Worm (Caenorhabditis elegans): Measurements from ENCODE around the gene clec-6.

Gene clec-6

DNA sequence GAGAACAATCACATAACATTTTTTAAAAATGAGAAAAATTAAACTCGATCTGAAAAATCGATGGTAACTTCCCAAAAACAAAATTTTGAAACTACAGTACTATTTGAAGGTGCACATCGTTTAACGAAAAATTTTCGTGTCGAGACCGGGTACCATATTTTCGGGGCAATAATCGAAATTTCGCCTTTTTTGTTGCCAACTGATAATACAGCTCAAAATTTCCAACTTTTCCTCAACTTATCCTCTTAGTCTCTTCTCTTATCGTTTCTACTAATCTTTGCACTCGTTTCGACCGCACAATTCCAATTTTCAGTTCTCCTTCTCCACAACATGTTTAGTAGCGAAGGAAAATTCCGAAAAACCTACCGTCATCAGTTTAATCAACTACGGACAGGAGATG lies 19.7 kb upstream of the clec-6 start, which contains the start of gene rom-1 (continued):
- TF ChIP-seq F52B5.7 (tag; optimal IDR thresholded peaks at IDR 0.05) (no peak), madf-6 (GFP tag; IDR thresholded peaks at IDR 0.05) (no peak)

DNA sequence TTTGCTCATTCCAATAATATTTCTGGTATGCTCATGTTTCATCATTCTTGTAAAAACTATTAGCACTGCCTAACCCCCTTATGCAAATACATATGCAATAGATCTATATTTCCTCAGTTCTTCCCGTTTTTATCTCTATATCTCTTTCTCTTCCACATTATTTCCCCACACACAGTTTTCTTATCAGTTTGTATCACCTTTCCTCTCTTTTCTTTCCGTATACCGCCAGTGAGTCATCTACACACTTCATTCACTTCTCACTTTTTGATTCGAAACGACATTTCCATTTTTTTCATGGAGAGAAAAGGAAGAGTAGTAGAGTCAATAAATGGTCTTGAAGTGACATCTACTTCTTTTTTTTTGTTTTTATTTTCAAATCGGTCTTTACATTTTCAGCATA lies 19.1 kb upstream of the clec-6 start:
- no peak for TF ChIP-seq cebp-1 (GFP tag; IDR thresholded peaks at IDR 0.05)
- peak; percentile 6 for TF ChIP-seq cebp-1 (tag; optimal IDR thresholded peaks at IDR 0.05)
- peak; percentile 77 for TF ChIP-seq nhr-80 (tag; optimal IDR thresholded peaks at IDR 0.05)
- no peak for TF ChIP-seq efl-1 (GFP tag; optimal IDR thresholded peaks at IDR 0.05)
- TF ChIP-seq F39B2.1 (GFP tag; IDR thresholded peaks at IDR 0.05), result no peak

DNA sequence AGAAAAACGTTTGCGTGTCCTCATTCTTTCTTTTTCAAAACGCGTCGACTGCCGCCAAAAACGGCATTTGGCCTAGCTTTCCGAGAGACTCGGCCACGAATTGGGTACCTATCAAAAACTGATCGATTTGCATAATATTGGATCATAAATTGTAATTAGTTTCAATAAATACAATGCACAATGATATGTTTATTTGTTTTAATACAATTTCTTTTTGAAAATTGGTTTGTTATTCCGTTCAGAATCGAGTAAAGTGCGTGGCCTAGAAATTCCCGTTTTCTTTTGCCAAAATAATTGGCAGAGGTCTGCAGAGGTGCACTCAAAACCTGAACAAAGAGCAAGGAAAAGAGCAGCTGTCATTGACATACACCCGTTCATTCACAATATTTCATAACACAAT lies 18.2 kb upstream of the clec-6 start, which contains the start of gene F26F4.8:
F26F4.8 (minus strand) TSS at position 69 of the 400 bp plus-strand sequence.
- TF ChIP-seq him-1 (tag; optimal IDR thresholded peaks at IDR 0.05) (peak; percentile 7), tbp1 (GFP tag; optimal IDR thresholded peaks at IDR 0.05) (no peak), ZK185.1 (tag; optimal IDR thresholded peaks at IDR 0.05; ENCODE audit: poor library complexity, severe bottlenecking) (peak; percentile 5), zim-3 (tag; optimal IDR thresholded peaks at IDR 0.05) (no peak), dox-1 (GFP tag; IDR thresholded peaks at IDR 0.05) (peak; percentile 43; the same call in 1 of the 2 replicates), ceh-100 (GFP tag; IDR thresholded peaks at IDR 0.05) (no peak), nhr-90 (tag; optimal IDR thresholded peaks at IDR 0.05) (no peak), aptf-3 (GFP tag; IDR thresholded peaks at IDR 0.05) (no peak), efl-1 (GFP tag; optimal IDR thresholded peaks at IDR 0.05) (peak; percentile 20), ekl-4 (GFP tag; IDR thresholded peaks at IDR 0.05) (no peak), nhr-80 (tag; optimal IDR thresholded peaks at IDR 0.05) (peak; percentile 51), akir-1 (GFP tag; optimal IDR thresholded peaks at IDR 0.05) (no peak), cebp-1 (GFP tag; IDR thresholded peaks at IDR 0.05) (no peak), cebp-1 (tag; optimal IDR thresholded peaks at IDR 0.05) (peak; percentile 67)

DNA sequence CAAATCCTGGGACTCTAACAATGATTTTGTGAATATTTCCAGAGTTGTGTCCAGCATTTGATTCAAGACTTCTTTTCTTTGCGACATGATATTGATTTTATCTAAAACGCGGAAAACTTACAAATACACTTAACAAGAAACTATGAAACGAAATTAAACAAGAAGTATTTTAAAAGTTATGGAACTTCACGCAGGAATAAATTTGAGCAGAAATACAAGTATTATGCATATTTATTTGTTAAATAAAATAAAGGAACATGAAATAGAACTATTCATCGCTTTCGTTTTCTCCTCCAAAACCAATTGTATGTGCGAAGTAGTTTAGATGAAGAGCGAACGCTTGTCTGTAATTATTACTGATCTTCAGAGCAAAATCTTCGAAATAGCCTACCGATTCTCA lies 16.5 kb upstream of the clec-6 start, which contains the start of gene kbp-2:
kbp-2 (minus strand) TSS at position 101 of the 400 bp plus-strand sequence.
- no peak for TF ChIP-seq atf-7 (tag; optimal IDR thresholded peaks at IDR 0.05)
- TF ChIP-seq ccch-3 (GFP tag; optimal IDR thresholded peaks at IDR 0.05), result no peak
- TF ChIP-seq ekl-4 (GFP tag; IDR thresholded peaks at IDR 0.05), result no peak
- TF ChIP-seq ztf-3 (GFP tag; optimal IDR thresholded peaks at IDR 0.05), result no peak
- TF ChIP-seq hlh-26 (GFP tag; conservative IDR thresholded peaks at IDR 0.05), result no peak
- TF ChIP-seq K11D2.4 (GFP tag; IDR thresholded peaks at IDR 0.05), result no peak
- TF ChIP-seq ztf-26 (tag; optimal IDR thresholded peaks at IDR 0.05), result no peak
- no peak for TF ChIP-seq lin-40 (tag; optimal IDR thresholded peaks at IDR 0.05)
- no peak for TF ChIP-seq nhr-80 (tag; optimal IDR thresholded peaks at IDR 0.05)
- no peak for TF ChIP-seq F33H1.4 (GFP tag; IDR thresholded peaks at IDR 0.05)
- no peak for TF ChIP-seq dox-1 (GFP tag; IDR thresholded peaks at IDR 0.05)
- TF ChIP-seq sea-2 (GFP tag; IDR thresholded peaks at IDR 0.05), result no peak
- TF ChIP-seq F55B11.4 (tag; optimal IDR thresholded peaks at IDR 0.05; ENCODE audit: borderline replicate concordance, insufficient read depth), result no peak
- no peak for TF ChIP-seq attf-3 (GFP tag; conservative IDR thresholded peaks at IDR 0.05)
- TF ChIP-seq F37B4.10 (GFP tag; IDR thresholded peaks at IDR 0.05), result no peak
- no peak for TF ChIP-seq mcd-1 (GFP tag; IDR thresholded peaks at IDR 0.05)

DNA sequence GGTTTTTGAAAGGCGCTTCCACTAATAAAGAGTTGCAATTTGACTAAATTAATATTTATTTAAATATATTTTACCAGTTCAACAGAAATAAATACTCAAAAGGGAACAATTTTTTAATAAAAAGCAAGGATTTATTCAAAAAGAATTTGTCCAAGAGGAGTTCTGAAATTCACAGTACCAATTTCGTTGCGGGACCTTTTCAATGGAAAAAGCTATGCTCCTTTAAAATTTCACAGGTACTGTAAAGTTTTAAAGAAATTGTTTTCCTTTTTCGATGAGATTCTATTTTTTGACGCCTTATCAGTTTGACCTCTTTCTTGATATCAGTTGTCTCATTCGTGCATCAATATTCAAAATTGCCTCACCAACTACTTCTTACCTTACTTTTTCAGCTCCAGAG lies 13.0 kb upstream of the clec-6 start, which contains the start of gene tag-340:
tag-340 (plus strand) TSS at position 249 of the 400 bp plus-strand sequence.
- no peak for TF ChIP-seq attf-3 (GFP tag; conservative IDR thresholded peaks at IDR 0.05)
- TF ChIP-seq madf-8 (GFP tag; conservative IDR thresholded peaks at IDR 0.05), result peak; percentile 47; the same call in 1 of the 2 replicates
- TF ChIP-seq zim-3 (tag; optimal IDR thresholded peaks at IDR 0.05), result no peak
- no peak for TF ChIP-seq ccch-3 (GFP tag; optimal IDR thresholded peaks at IDR 0.05)
- TF ChIP-seq dox-1 (GFP tag; IDR thresholded peaks at IDR 0.05), result no peak
- no peak for TF ChIP-seq mxl-1 (tag; optimal IDR thresholded peaks at IDR 0.05)
- no peak for TF ChIP-seq ztf-3 (GFP tag; optimal IDR thresholded peaks at IDR 0.05)
- TF ChIP-seq F33H1.4 (GFP tag; IDR thresholded peaks at IDR 0.05), result peak; percentile 90
- peak; percentile 63 for TF ChIP-seq D2030.7 (GFP tag; IDR thresholded peaks at IDR 0.05)
- TF ChIP-seq T26A5.8 (tag; optimal IDR thresholded peaks at IDR 0.05), result no peak
- peak; percentile 63 for TF ChIP-seq snpc-3.4 (tag; optimal IDR thresholded peaks at IDR 0.05)
- peak; percentile 88 for TF ChIP-seq lsl-1 (GFP tag; optimal IDR thresholded peaks at IDR 0.05)
- TF ChIP-seq B0035.1 (tag; optimal IDR thresholded peaks at IDR 0.05), result no peak
- peak; percentile 51 for TF ChIP-seq xnd-1 (tag; optimal IDR thresholded peaks at IDR 0.05)
- peak; percentile 58 for TF ChIP-seq snpc-1.3 (tag; optimal IDR thresholded peaks at IDR 0.05; ENCODE audit: insufficient read depth)
- TF ChIP-seq pbrm-1 (GFP tag; IDR thresholded peaks at IDR 0.05), result no peak
- TF ChIP-seq madf-6 (GFP tag; IDR thresholded peaks at IDR 0.05), result peak; percentile 85
- peak; percentile 23 for TF ChIP-seq efl-1 (GFP tag; optimal IDR thresholded peaks at IDR 0.05)
